Fruit fly (Drosophila melanogaster) whole organism, embryonic: Measurements from ENCODE around the gene CG6901.

Experiments
- Atf-2 ChIP-seq: fragments of 200-800 bp; sonication (Bioruptor generic); optimal IDR thresholded peaks from 2 replicates; lab custom pipeline; 2016; ENCODE audit warnings: missing biosample characterization, missing genetic modification characterization
- CG10267 ChIP-seq: fragments of 200-800 bp; sonication (Bioruptor generic); optimal IDR thresholded peaks from 2 replicates; lab custom pipeline; 2018; ENCODE audit warnings: missing biosample characterization, mild to moderate bottlenecking, missing genetic modification characterization, moderate library complexity
- CG10959 ChIP-seq: fragments of 200-800 bp; sonication (Bioruptor generic); IDR thresholded peaks from 2 replicates; pipeline ENCODE4 v1.3.6; 2022; ENCODE audit warnings: missing biosample characterization, missing genetic modification characterization
- CG12659 ChIP-seq: fragments of 200-800 bp; sonication (Bioruptor generic); optimal IDR thresholded peaks from 3 replicates; lab custom pipeline; 2017; ENCODE audit warnings: mild to moderate bottlenecking, missing biosample characterization, missing genetic modification reagents, missing genetic modification characterization
- CG13287 ChIP-seq: fragments of 200-800 bp; sonication (Bioruptor generic); IDR thresholded peaks from 2 replicates; pipeline ENCODE4 v1.3.6; 2022; ENCODE audit warnings: missing biosample characterization, missing genetic modification characterization; ENCODE audit not compliant: partially characterized antibody
- CG13894 ChIP-seq: fragments of 200-800 bp; sonication (Bioruptor generic); optimal IDR thresholded peaks from 3 replicates; lab custom pipeline; 2018; ENCODE audit warnings: missing biosample characterization, mild to moderate bottlenecking, missing genetic modification characterization, moderate library complexity
- CG15011 ChIP-seq: fragments of 200-800 bp; sonication (Bioruptor generic); optimal IDR thresholded peaks from 3 replicates; lab custom pipeline; 2018; ENCODE audit warnings: missing biosample characterization, mild to moderate bottlenecking, missing genetic modification characterization
- CG15479 ChIP-seq: fragments of 200-800 bp; sonication (Bioruptor generic); optimal IDR thresholded peaks from 3 replicates; lab custom pipeline; 2019; ENCODE audit warnings: missing biosample characterization, mild to moderate bottlenecking, missing genetic modification characterization, moderate library complexity
- CG17328 ChIP-seq: fragments of 200-800 bp; sonication (Bioruptor generic); IDR thresholded peaks from 2 replicates; pipeline ENCODE4 v1.3.6; 2022; ENCODE audit warnings: missing biosample characterization, missing genetic modification characterization
- CG17359 ChIP-seq: fragments of 200-800 bp; sonication (Bioruptor generic); optimal IDR thresholded peaks from 3 replicates; lab custom pipeline; 2018; ENCODE audit warnings: missing biosample characterization, mild to moderate bottlenecking, missing genetic modification characterization, moderate library complexity
- CG1792 ChIP-seq: fragments of 200-800 bp; sonication (Bioruptor generic); optimal IDR thresholded peaks from 2 replicates; lab custom pipeline; 2016; ENCODE audit warnings: missing biosample characterization, missing genetic modification characterization
- CG1832 ChIP-seq: fragments of 200-800 bp; sonication (Bioruptor generic); optimal IDR thresholded peaks from 2 replicates; lab custom pipeline; 2017; ENCODE audit warnings: missing biosample characterization, mild to moderate bottlenecking, missing genetic modification characterization, inconsistent platforms
- CG3065 ChIP-seq: fragments of 200-800 bp; sonication (Bioruptor generic); optimal IDR thresholded peaks from 2 replicates; lab custom pipeline; 2016; ENCODE audit warnings: missing biosample characterization, missing genetic modification characterization
- CG31365 ChIP-seq: fragments of 200-800 bp; sonication (Bioruptor generic); optimal IDR thresholded peaks from 2 replicates; lab custom pipeline; 2018; ENCODE audit warnings: missing biosample characterization, mild to moderate bottlenecking, missing genetic modification characterization
- CG3995 ChIP-seq: fragments of 200-800 bp; sonication (Bioruptor generic); optimal IDR thresholded peaks from 3 replicates; lab custom pipeline; 2016; ENCODE audit warnings: missing biosample characterization, missing genetic modification characterization
- CG43689 ChIP-seq: fragments of 200-800 bp; sonication (Bioruptor generic); IDR thresholded peaks from 2 replicates; pipeline ENCODE4 v1.3.6; 2022; ENCODE audit warnings: missing biosample characterization, missing genetic modification characterization
- CG4404 ChIP-seq: fragments of 200-800 bp; sonication (Bioruptor generic); IDR thresholded peaks from 2 replicates; pipeline ENCODE4 v1.3.6; 2022; ENCODE audit warnings: missing biosample characterization, missing genetic modification characterization
- CG6765 ChIP-seq: fragments of 200-800 bp; sonication (Bioruptor generic); optimal IDR thresholded peaks from 3 replicates; lab custom pipeline; 2017; ENCODE audit warnings: missing biosample characterization, mild to moderate bottlenecking, missing genetic modification characterization
- CG8281 ChIP-seq: fragments of 200-800 bp; sonication (Bioruptor generic); optimal IDR thresholded peaks from 2 replicates; lab custom pipeline; 2018; ENCODE audit warnings: missing biosample characterization, mild to moderate bottlenecking, missing genetic modification characterization, moderate library complexity
- CG8765 ChIP-seq: fragments of 200-800 bp; sonication (Bioruptor generic); IDR thresholded peaks from 2 replicates; pipeline ENCODE4 v1.3.6; 2022; ENCODE audit warnings: missing biosample characterization, missing genetic modification characterization
- Dp ChIP-seq: fragments of 200-800 bp; sonication (Bioruptor generic); optimal IDR thresholded peaks from 2 replicates; lab custom pipeline; 2018; ENCODE audit warnings: missing biosample characterization, mild to moderate bottlenecking, missing genetic modification characterization, moderate library complexity
- Fer2 ChIP-seq: fragments of 200-800 bp; sonication (Bioruptor generic); optimal IDR thresholded peaks from 2 replicates; lab custom pipeline; 2018; ENCODE audit warnings: missing biosample characterization, mild to moderate bottlenecking, missing genetic modification characterization, moderate library complexity
- H2.0 ChIP-seq: fragments of 200-800 bp; sonication (Bioruptor generic); IDR thresholded peaks from 2 replicates; pipeline ENCODE4 v1.3.6; 2022; ENCODE audit warnings: missing biosample characterization, missing genetic modification characterization
- HHEX ChIP-seq: fragments of 200-800 bp; sonication (Bioruptor generic); optimal IDR thresholded peaks from 3 replicates; lab custom pipeline; 2017; ENCODE audit warnings: missing biosample characterization, mild to moderate bottlenecking, missing genetic modification characterization, missing genetic modification reagents
- HLH4C ChIP-seq: fragments of 200-800 bp; sonication (Bioruptor generic); IDR thresholded peaks from 3 replicates; pipeline ENCODE4 v1.3.6; 2022; ENCODE audit warnings: missing biosample characterization, missing genetic modification characterization; ENCODE audit not compliant: partially characterized antibody
- Nf-YA ChIP-seq: fragments of 200-800 bp; sonication (Bioruptor generic); IDR thresholded peaks from 2 replicates; pipeline ENCODE4 v1.3.6; 2022; ENCODE audit warnings: missing biosample characterization, missing genetic modification characterization
- Oli ChIP-seq: fragments of 200-800 bp; sonication (Bioruptor generic); optimal IDR thresholded peaks from 2 replicates; lab custom pipeline; 2018; ENCODE audit warnings: missing biosample characterization, mild to moderate bottlenecking, missing genetic modification characterization, moderate library complexity
- Pdp1 ChIP-seq, 2 experiments: fragments of 200-800 bp; sonication (Bioruptor generic); optimal IDR thresholded peaks; 3 replicates each; lab custom pipeline; 2016; ENCODE audit warnings: missing biosample characterization in 2 of 2, missing genetic modification characterization in 2 of 2, mild to moderate bottlenecking in 1 of 2, moderate library complexity in 1 of 2
- Ravus ChIP-seq: fragments of 200-800 bp; sonication (Bioruptor generic); IDR thresholded peaks from 2 replicates; pipeline ENCODE4 v1.3.6; 2022; ENCODE audit warnings: missing biosample characterization, missing genetic modification characterization
- Trl ChIP-seq, 3 experiments: fragments of >200 bp in 2 of 3; fragments of 200-800 bp in 1 of 3; sonication (Bioruptor generic) in 1 of 3; optimal IDR thresholded peaks; 2 replicates in 1 of 3; 3 replicates in 2 of 3; lab custom pipeline; 2016 to 2017; ENCODE audit warnings: missing biosample characterization in 1 of 3, missing genetic modification characterization in 1 of 3
- ash1 ChIP-seq: fragments of 200-800 bp; sonication (Bioruptor generic); optimal IDR thresholded peaks from 2 replicates; lab custom pipeline; 2018; ENCODE audit warnings: missing biosample characterization, mild to moderate bottlenecking, missing genetic modification characterization
- bab2 ChIP-seq: fragments of 200-800 bp; sonication (Bioruptor generic); optimal IDR thresholded peaks from 2 replicates; lab custom pipeline; 2016; ENCODE audit warnings: missing biosample characterization, missing genetic modification characterization
- bigmax ChIP-seq: fragments of 200-800 bp; sonication (Bioruptor generic); optimal IDR thresholded peaks from 2 replicates; lab custom pipeline; 2018; ENCODE audit warnings: missing biosample characterization, mild to moderate bottlenecking, missing genetic modification characterization
- dpn ChIP-seq, 2 experiments: fragments of 200-800 bp; sonication (Bioruptor generic); optimal IDR thresholded peaks; 3 replicates each; lab custom pipeline; 2016; ENCODE audit warnings: missing biosample characterization in 2 of 2, missing genetic modification characterization in 2 of 2
- ewg ChIP-seq: fragments of 200-800 bp; sonication (Bioruptor generic); optimal IDR thresholded peaks from 3 replicates; lab custom pipeline; 2017; ENCODE audit warnings: mild to moderate bottlenecking, missing biosample characterization, missing genetic modification reagents, missing genetic modification characterization
- ftz-f1 ChIP-seq: fragments of 200-800 bp; sonication (Bioruptor generic); optimal IDR thresholded peaks from 2 replicates; lab custom pipeline; 2016; ENCODE audit warnings: missing biosample characterization, missing genetic modification characterization
- gfzf ChIP-seq: fragments of 200-800 bp; sonication (Bioruptor generic); optimal IDR thresholded peaks from 2 replicates; lab custom pipeline; 2016; ENCODE audit warnings: missing biosample characterization, mild to moderate bottlenecking, missing genetic modification characterization, moderate library complexity
- hb ChIP-seq: fragments of 200-800 bp; sonication (Bioruptor generic); IDR thresholded peaks from 3 replicates; pipeline ENCODE4 v1.3.6; 2022; ENCODE audit warnings: missing biosample characterization, missing genetic modification characterization; ENCODE audit not compliant: partially characterized antibody
- jigr1 ChIP-seq: fragments of 200-800 bp; sonication (Bioruptor generic); IDR thresholded peaks from 3 replicates; pipeline ENCODE4 v1.3.6; 2022; ENCODE audit warnings: missing biosample characterization, missing genetic modification characterization
- kni ChIP-seq: fragments of 200-800 bp; sonication (Bioruptor generic); optimal IDR thresholded peaks from 3 replicates; lab custom pipeline; 2017; ENCODE audit warnings: mild to moderate bottlenecking, missing biosample characterization, missing genetic modification reagents, missing genetic modification characterization
- lola ChIP-seq, 3 experiments: fragments of >200 bp in 2 of 3; fragments of 200-800 bp in 1 of 3; sonication (Bioruptor generic) in 1 of 3; optimal IDR thresholded peaks; 2 replicates each; lab custom pipeline; 2017 to 2019; ENCODE audit warnings: missing biosample characterization in 3 of 3, missing genetic modification characterization in 3 of 3, mild to moderate bottlenecking in 1 of 3, moderate library complexity in 1 of 3
- nerfin-2 ChIP-seq: fragments of 200-800 bp; sonication (Bioruptor generic); IDR thresholded peaks from 2 replicates; pipeline ENCODE4 v1.3.6; 2022; ENCODE audit warnings: missing biosample characterization, missing genetic modification characterization; ENCODE audit not compliant: partially characterized antibody
- nmo ChIP-seq: fragments of 200-800 bp; sonication (Bioruptor generic); optimal IDR thresholded peaks from 2 replicates; lab custom pipeline; 2018; ENCODE audit warnings: missing biosample characterization, mild to moderate bottlenecking, missing genetic modification characterization, moderate library complexity
- pum ChIP-seq: fragments of 200-800 bp; sonication (Bioruptor generic); optimal IDR thresholded peaks from 2 replicates; lab custom pipeline; 2016; ENCODE audit warnings: missing biosample characterization, missing genetic modification characterization
- scrt ChIP-seq: fragments of 200-800 bp; sonication (Bioruptor generic); optimal IDR thresholded peaks from 2 replicates; lab custom pipeline; 2018; ENCODE audit warnings: missing biosample characterization, mild to moderate bottlenecking, missing genetic modification characterization, moderate library complexity
- stwl ChIP-seq: fragments of 200-800 bp; sonication (Bioruptor generic); optimal IDR thresholded peaks from 3 replicates; lab custom pipeline; 2018; ENCODE audit warnings: missing biosample characterization, mild to moderate bottlenecking, missing genetic modification characterization, moderate library complexity
- vvl ChIP-seq: fragments of 200-800 bp; sonication (Bioruptor generic); IDR thresholded peaks from 2 replicates; pipeline ENCODE4 v1.3.6; 2022; ENCODE audit warnings: missing biosample characterization, missing genetic modification characterization
- z ChIP-seq: fragments of 200-800 bp; sonication (Bioruptor generic); IDR thresholded peaks from 3 replicates; pipeline ENCODE4 v1.3.6; 2022; ENCODE audit warnings: missing biosample characterization, missing genetic modification characterization

Gene CG6901

dm6 chr3R:16273503-16274131, 49.6 kb upstream of the CG6901 start (continued):
- peak; percentile 33 for TF ChIP-seq CG12659 (GFP tag; lab: Kevin White, UChicago)
- TF ChIP-seq ftz-f1 (GFP tag; lab: Kevin White, UChicago), result peak; percentile 29
- TF ChIP-seq HLH4C, result no peak
- TF ChIP-seq kni, result no peak
- peak; percentile 12 for TF ChIP-seq CG10267 (tag; lab: Kevin White, UChicago)
- peak; percentile 53 for TF ChIP-seq stwl (tag; lab: Kevin White, UChicago)
- TF ChIP-seq H2.0 (GFP tag; lab: Robert Waterston, UW), result no peak
- TF ChIP-seq bab2 (GFP tag; lab: Kevin White, UChicago), result no peak
- TF ChIP-seq Dp (GFP tag; lab: Kevin White, UChicago), result peak; percentile 19
- TF ChIP-seq nerfin-2, result no peak
- TF ChIP-seq Trl (optimal IDR thresholded peaks at IDR 0.05; lab: Kevin White, UChicago), result no peak
- TF ChIP-seq Trl (GFP tag; optimal IDR thresholded peaks at IDR 0.05; lab: Kevin White, UChicago), result peak; percentile 18
- TF ChIP-seq jigr1, result no peak
- TF ChIP-seq bigmax, result no peak

- no peak for TF ChIP-seq CG8765 (GFP tag; lab: Robert Waterston, UW)
- TF ChIP-seq z, result peak; percentile 64; the same call in 2 of the 3 replicates
- no peak for TF ChIP-seq CG3995 (GFP tag; lab: Kevin White, UChicago)
- TF ChIP-seq CG43689 (GFP tag; lab: Robert Waterston, UW), result no peak
- no peak for TF ChIP-seq lola (GFP tag; optimal IDR thresholded peaks at IDR 0.05; lab: Kevin White, UChicago)
- TF ChIP-seq Fer2 (tag; lab: Kevin White, UChicago), result no peak
- TF ChIP-seq CG17359 (tag; lab: Kevin White, UChicago), result no peak
- no peak for TF ChIP-seq CG15011 (GFP tag; lab: Kevin White, UChicago)
- TF ChIP-seq scrt (GFP tag; lab: Kevin White, UChicago), result no peak
- TF ChIP-seq CG10959 (GFP tag; lab: Robert Waterston, UW), result no peak
- TF ChIP-seq ewg, result peak; percentile 88
- peak; percentile 70 for TF ChIP-seq CG15479 (GFP tag; lab: Kevin White, UChicago)
- no peak for TF ChIP-seq Nf-YA (GFP tag; lab: Robert Waterston, UW)
- TF ChIP-seq HLH4C, result no peak
- peak; percentile 8 for TF ChIP-seq kni
- TF ChIP-seq pum (GFP tag; lab: Kevin White, UChicago), result no peak
- TF ChIP-seq ash1, result peak; percentile 30
- TF ChIP-seq CG1832 (GFP tag; lab: Kevin White, UChicago), result peak; percentile 70
- no peak for TF ChIP-seq Oli (tag; lab: Kevin White, UChicago)
- TF ChIP-seq CG31365, result no peak
- TF ChIP-seq CG8281 (tag; lab: Kevin White, UChicago), result no peak
- no peak for TF ChIP-seq CG13894 (tag; lab: Kevin White, UChicago)
- no peak for TF ChIP-seq nmo (GFP tag; lab: Kevin White, UChicago)
- no peak for TF ChIP-seq Atf-2 (GFP tag; lab: Kevin White, UChicago)
- TF ChIP-seq CG13287 (GFP tag; lab: Robert Waterston, UW), result no peak
- no peak for TF ChIP-seq gfzf (GFP tag; lab: Kevin White, UChicago)
- TF ChIP-seq dpn (GFP tag; optimal IDR thresholded peaks at IDR 0.05; lab: Kevin White, UChicago), result no peak
- no peak for TF ChIP-seq HHEX (GFP tag; lab: Kevin White, UChicago)
- TF ChIP-seq CG3065 (GFP tag; lab: Kevin White, UChicago), result no peak
- TF ChIP-seq hb (GFP tag; lab: Robert Waterston, UW), result no peak
- TF ChIP-seq Pdp1 (GFP tag; optimal IDR thresholded peaks at IDR 0.05; lab: Kevin White, UChicago), result no peak
- TF ChIP-seq CG6765 (GFP tag; lab: Kevin White, UChicago), result no peak
- TF ChIP-seq vvl (GFP tag; lab: Robert Waterston, UW), result peak; percentile 36; the same call in 1 of the 2 replicates
- TF ChIP-seq CG4404 (GFP tag; lab: Robert Waterston, UW), result no peak
- no peak for TF ChIP-seq CG1792
- no peak for TF ChIP-seq CG17328 (GFP tag; lab: Robert Waterston, UW)
- no peak for TF ChIP-seq Ravus (GFP tag; lab: Robert Waterston, UW)
Observed at dm6 chr3R:16274534-16274933, 48.7 kb upstream of the CG6901 start.
